Fruit fly (Drosophila melanogaster): ENCODE data around the gene Eig71Eb.

Gene Eig71Eb

DNA sequence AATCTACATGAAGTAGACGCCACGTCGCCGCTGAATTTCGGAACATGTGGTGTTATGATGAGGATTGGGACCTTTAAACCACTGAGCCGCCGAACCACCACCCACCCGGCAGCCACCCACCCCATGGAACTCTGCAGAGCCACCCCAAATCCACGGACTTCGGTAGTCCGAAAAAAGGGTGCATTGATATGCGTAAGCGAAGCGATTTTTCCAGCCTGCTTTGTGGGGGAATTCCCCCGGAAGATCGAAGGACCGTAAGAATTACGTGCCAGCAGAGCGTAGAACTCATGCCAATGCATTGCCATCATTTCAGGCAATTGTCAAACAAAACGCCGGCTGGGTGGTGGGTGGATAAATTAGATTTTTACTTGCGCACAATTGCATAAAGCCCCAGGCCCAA is 28.5 kb downstream of the Eig71Eb start (continued):
- peak; percentile 100 for TF ChIP-seq nerfin-1 (tag; optimal IDR thresholded peaks at IDR 0.05)
- no peak for TF ChIP-seq Aef1 (GFP tag; IDR thresholded peaks at IDR 0.05)
- no peak for TF ChIP-seq ase (GFP tag; IDR thresholded peaks at IDR 0.05)
- TF ChIP-seq CG9932 (GFP tag; IDR thresholded peaks at IDR 0.05): no peak
- no peak for TF ChIP-seq CG2129 (GFP tag; IDR thresholded peaks at IDR 0.05; ENCODE audit: partially characterized antibody)
- TF ChIP-seq CG13624 (GFP tag; optimal IDR thresholded peaks at IDR 0.05): no peak
- TF ChIP-seq nmo (GFP tag; optimal IDR thresholded peaks at IDR 0.05): peak; percentile 36
- no peak for TF ChIP-seq Oli (tag; optimal IDR thresholded peaks at IDR 0.05)
- no peak for TF ChIP-seq HLH54F (GFP tag; optimal IDR thresholded peaks at IDR 0.05)
- TF ChIP-seq CG6791 (GFP tag; IDR thresholded peaks at IDR 0.05; ENCODE audit: partially characterized antibody): peak; percentile 88
- no peak for TF ChIP-seq kah (GFP tag; optimal IDR thresholded peaks at IDR 0.05)
- TF ChIP-seq CG4360 (GFP tag; IDR thresholded peaks at IDR 0.05): no peak
- no peak for TF ChIP-seq CG12659 (GFP tag; optimal IDR thresholded peaks at IDR 0.05)
- no peak for TF ChIP-seq CG34224 (GFP tag; IDR thresholded peaks at IDR 0.05; ENCODE audit: partially characterized antibody)
- TF ChIP-seq tup (GFP tag; optimal IDR thresholded peaks at IDR 0.05): no peak
- TF ChIP-seq CG10431 (GFP tag; optimal IDR thresholded peaks at IDR 0.05): peak; percentile 86
- TF ChIP-seq chinmo (GFP tag; IDR thresholded peaks at IDR 0.05; ENCODE audit: partially characterized antibody): 0 out of 4 replicates have a peak, but pooled peaks have one; percentile 17
- peak; percentile 67; the same call in 1 of the 2 replicates for TF ChIP-seq Bgb (GFP tag; IDR thresholded peaks at IDR 0.05; ENCODE audit: partially characterized antibody)
- TF ChIP-seq nerfin-2 (GFP tag; IDR thresholded peaks at IDR 0.05; ENCODE audit: partially characterized antibody): peak; percentile 46; the same call in 1 of the 2 replicates
- TF ChIP-seq CG15479 (GFP tag; optimal IDR thresholded peaks at IDR 0.05): no peak
- TF ChIP-seq Lpt (GFP tag; optimal IDR thresholded peaks at IDR 0.05): no peak
- TF ChIP-seq CG3838 (GFP tag; optimal IDR thresholded peaks at IDR 0.05): no peak
- no peak for TF ChIP-seq Med (GFP tag)
- no peak for TF ChIP-seq Ets97D (GFP tag; optimal IDR thresholded peaks at IDR 0.05)
- 0 out of 3 replicates have a peak, but pooled peaks have one; percentile 24 for TF ChIP-seq CG3726 (GFP tag; IDR thresholded peaks at IDR 0.05)

DNA sequence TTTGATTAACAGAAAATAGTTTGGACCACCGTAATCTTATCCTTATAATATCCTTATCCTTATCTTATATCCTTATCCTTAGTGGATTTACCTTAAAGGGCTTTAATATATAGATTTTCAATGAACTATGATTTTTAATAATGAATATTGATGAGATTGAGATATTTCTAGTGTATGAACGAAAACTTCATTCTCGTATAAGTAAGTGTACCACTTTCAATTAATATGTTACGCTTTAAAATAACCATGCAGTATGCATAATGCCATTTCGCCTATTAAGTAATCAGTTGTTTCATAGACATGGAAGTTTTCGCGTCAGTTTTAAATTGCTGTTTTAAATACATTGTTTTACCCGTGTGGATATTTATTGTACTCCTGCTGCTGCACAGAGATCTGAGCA is 29.7 kb downstream of the Eig71Eb start, which contains the start of gene CG7304:
Gene CG7304 (plus strand): TSS at position 301 of the 400 bp plus-strand sequence.
- TF ChIP-seq onecut (GFP tag; IDR thresholded peaks at IDR 0.05): no peak
- TF ChIP-seq pnt (GFP tag; optimal IDR thresholded peaks at IDR 0.05): no peak
- TF ChIP-seq HHEX (GFP tag; optimal IDR thresholded peaks at IDR 0.05): no peak
- no peak for TF ChIP-seq CG2199 (GFP tag; IDR thresholded peaks at IDR 0.05)
- TF ChIP-seq Dp (GFP tag; optimal IDR thresholded peaks at IDR 0.05): no peak
- no peak for TF ChIP-seq Fer3 (tag; optimal IDR thresholded peaks at IDR 0.05)
- TF ChIP-seq CG11456 (GFP tag; IDR thresholded peaks at IDR 0.05): no peak
- TF ChIP-seq Poxn (GFP tag; IDR thresholded peaks at IDR 0.05): no peak
- no peak for TF ChIP-seq Fer2 (tag; optimal IDR thresholded peaks at IDR 0.05)
- TF ChIP-seq Rfx (GFP tag; IDR thresholded peaks at IDR 0.05): no peak
- TF ChIP-seq dmrt99B (tag; optimal IDR thresholded peaks at IDR 0.05): no peak
- no peak for TF ChIP-seq CG2678 (tag; optimal IDR thresholded peaks at IDR 0.05)
- TF ChIP-seq phol (tag; optimal IDR thresholded peaks at IDR 0.05): no peak
- no peak for TF ChIP-seq CG15514 (GFP tag; optimal IDR thresholded peaks at IDR 0.05)
- no peak for TF ChIP-seq odd (GFP tag; optimal IDR thresholded peaks at IDR 0.05)
- TF ChIP-seq MTF-1 (GFP tag; optimal IDR thresholded peaks at IDR 0.05; ENCODE audit: borderline replicate concordance): no peak
- TF ChIP-seq NK7.1 (GFP tag; optimal IDR thresholded peaks at IDR 0.05): no peak
- TF ChIP-seq CG10209 (GFP tag; optimal IDR thresholded peaks at IDR 0.05): no peak

Measured in whole organism, embryonic.